Fruit fly (Drosophila melanogaster): Measurements from ENCODE around the gene Pdss2.

Gene Pdss2

DNA sequence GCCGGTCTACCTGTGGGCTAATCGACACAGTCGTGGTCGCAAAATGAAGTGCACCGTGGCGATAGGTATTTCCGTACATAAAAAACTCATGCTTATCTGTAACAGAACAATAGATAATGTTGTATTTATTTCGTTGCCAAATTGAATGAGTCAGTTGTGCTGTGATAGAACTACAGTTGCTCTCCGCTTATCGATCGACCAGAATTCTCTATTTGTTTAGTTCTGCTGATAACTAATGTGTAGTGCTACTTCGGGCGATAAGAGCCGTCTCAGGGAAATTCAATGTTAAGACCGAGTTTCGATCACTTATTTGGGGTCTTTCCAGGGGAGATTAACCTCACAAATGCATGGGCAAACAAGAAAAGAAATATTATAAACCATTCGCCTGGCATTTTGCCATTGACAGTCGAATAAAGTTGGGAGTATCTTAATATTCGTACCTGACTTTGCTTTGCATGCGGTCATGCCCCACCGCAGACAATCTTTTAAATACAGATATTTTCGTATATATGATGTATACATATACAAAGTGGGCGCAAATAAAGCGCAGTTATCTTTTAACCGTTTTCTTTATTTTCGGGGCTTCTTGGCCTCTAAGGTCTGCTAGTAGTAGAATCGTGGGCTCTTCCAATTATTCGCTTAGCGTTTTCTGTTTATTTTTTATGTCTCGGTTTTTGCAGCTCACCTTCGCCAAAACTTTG lies 8.7 kb downstream of the Pdss2 start:
- TF ChIP-seq CG32121 (GFP tag; IDR thresholded peaks at IDR 0.05) = 0 out of 2 replicates have a peak, but pooled peaks have one; percentile 10
- TF ChIP-seq CG8301 (tag; optimal IDR thresholded peaks at IDR 0.05) = no peak

DNA sequence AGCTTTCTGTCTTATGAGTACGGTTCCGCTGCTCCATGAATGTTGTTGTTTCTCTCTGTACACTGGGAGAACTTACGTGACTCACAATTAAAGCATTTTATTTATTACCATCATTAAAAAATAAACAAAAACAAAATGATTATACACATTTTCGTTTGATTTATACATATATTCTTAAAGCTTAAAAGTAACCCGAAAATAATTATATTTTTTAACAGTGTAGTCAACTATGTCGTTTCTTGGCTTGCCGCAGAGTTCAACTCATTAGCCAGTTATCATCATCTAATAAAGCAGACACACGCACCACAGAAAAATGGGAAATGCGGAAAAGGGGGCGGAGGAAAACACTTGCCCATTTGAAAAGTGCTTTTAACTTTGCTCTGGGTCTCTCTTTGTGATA lies 9.7 kb downstream of the Pdss2 start:
- TF ChIP-seq D1 (tag; optimal IDR thresholded peaks at IDR 0.05) (no peak), CG14655 (GFP tag; optimal IDR thresholded peaks at IDR 0.05) (peak; percentile 59), Snoo (tag; optimal IDR thresholded peaks at IDR 0.05) (peak; percentile 17), CG8159 (tag; optimal IDR thresholded peaks at IDR 0.05) (peak; percentile 55), CG17806 (tag; optimal IDR thresholded peaks at IDR 0.05) (peak; percentile 21), Pif1A (GFP tag; optimal IDR thresholded peaks at IDR 0.05) (peak; percentile 54), CG9948 (tag; optimal IDR thresholded peaks at IDR 0.05) (peak; percentile 34), CG8301 (tag; optimal IDR thresholded peaks at IDR 0.05) (peak; percentile 54), gl (tag; optimal IDR thresholded peaks at IDR 0.05) (no peak), CG4496 (GFP tag; IDR thresholded peaks at IDR 0.05) (0 out of 3 replicates have a peak, but pooled peaks have one; percentile 51), CG12605 (GFP tag; IDR thresholded peaks at IDR 0.05) (peak; percentile 25; the same call in 1 of the 2 replicates), CG10348 (GFP tag; IDR thresholded peaks at IDR 0.05) (0 out of 2 replicates have a peak, but pooled peaks have one; percentile 8), rn (GFP tag; IDR thresholded peaks at IDR 0.05) (no peak), Pif1B (GFP tag; optimal IDR thresholded peaks at IDR 0.05) (peak; percentile 5), EcR (GFP tag; optimal IDR thresholded peaks at IDR 0.05) (no peak), CG32121 (GFP tag; IDR thresholded peaks at IDR 0.05) (peak; percentile 74; the same call in 1 of the 2 replicates), CG15710 (tag; optimal IDR thresholded peaks at IDR 0.05) (peak; percentile 28)

DNA sequence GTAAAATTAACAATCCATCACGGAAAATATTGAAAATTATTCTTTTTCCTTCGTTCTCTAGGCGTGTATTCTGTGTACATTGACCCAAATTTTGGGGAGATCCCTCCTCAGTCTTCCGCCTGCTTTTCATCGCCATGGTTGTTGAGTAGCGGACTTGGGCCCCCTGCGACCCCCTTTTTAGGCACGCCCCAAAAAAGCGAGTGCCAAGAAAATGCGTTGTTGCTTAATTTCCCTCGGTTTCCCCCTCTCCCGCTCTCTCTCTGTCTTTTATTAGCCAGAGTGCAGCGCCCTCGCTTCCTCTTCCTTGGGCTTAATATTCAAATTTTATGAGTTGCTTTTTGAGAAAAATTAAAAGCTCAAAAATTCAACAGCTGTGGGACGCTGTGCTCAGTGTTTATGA lies 13.1 kb downstream of the Pdss2 start:
- no peak for TF ChIP-seq CG13204 (GFP tag; optimal IDR thresholded peaks at IDR 0.05)
- TF ChIP-seq CG32121 (GFP tag; IDR thresholded peaks at IDR 0.05) = peak; percentile 63; the same call in 1 of the 2 replicates

dm6 chr3L:21041952-21042933 lies 14.5 kb downstream of the Pdss2 start:
- TF ChIP-seq CG8159 (tag; optimal IDR thresholded peaks at IDR 0.05) (peak; percentile 64), Ets98B (GFP tag; IDR thresholded peaks at IDR 0.05) (peak; percentile 50), CG8301 (tag; optimal IDR thresholded peaks at IDR 0.05) (peak; percentile 46), CG10348 (GFP tag; IDR thresholded peaks at IDR 0.05) (peak; percentile 27; the same call in 1 of the 2 replicates), CG4496 (GFP tag; IDR thresholded peaks at IDR 0.05) (peak; percentile 73), Snoo (tag; optimal IDR thresholded peaks at IDR 0.05) (peak; percentile 18), gl (tag; optimal IDR thresholded peaks at IDR 0.05) (peak; percentile 22), CG15710 (tag; optimal IDR thresholded peaks at IDR 0.05) (peak; percentile 70), CG34367 (tag; optimal IDR thresholded peaks at IDR 0.05) (peak; percentile 19), CG14655 (GFP tag; optimal IDR thresholded peaks at IDR 0.05) (peak; percentile 39), EcR (GFP tag; optimal IDR thresholded peaks at IDR 0.05) (no peak), CG9948 (tag; optimal IDR thresholded peaks at IDR 0.05) (peak; percentile 55), CG32121 (GFP tag; IDR thresholded peaks at IDR 0.05) (peak; percentile 69), CG17806 (tag; optimal IDR thresholded peaks at IDR 0.05) (peak; percentile 67), D1 (tag; optimal IDR thresholded peaks at IDR 0.05) (no peak), CG13204 (GFP tag; optimal IDR thresholded peaks at IDR 0.05) (no peak), fd96Ca (GFP tag; IDR thresholded peaks at IDR 0.05) (peak; percentile 45; the same call in 2 of the 3 replicates), rn (GFP tag; IDR thresholded peaks at IDR 0.05) (0 out of 2 replicates have a peak, but pooled peaks have one; percentile 5), Pif1A (GFP tag; optimal IDR thresholded peaks at IDR 0.05) (peak; percentile 46), CG12605 (GFP tag; IDR thresholded peaks at IDR 0.05) (peak; percentile 26; the same call in 1 of the 2 replicates), Pif1B (GFP tag; optimal IDR thresholded peaks at IDR 0.05) (no peak)

- TF ChIP-seq rn (GFP tag; IDR thresholded peaks at IDR 0.05) = no peak
- TF ChIP-seq CG34367 (tag; optimal IDR thresholded peaks at IDR 0.05) = no peak
Observed at dm6 chr3L:21043435-21043834, 15.7 kb downstream of the Pdss2 start.

DNA sequence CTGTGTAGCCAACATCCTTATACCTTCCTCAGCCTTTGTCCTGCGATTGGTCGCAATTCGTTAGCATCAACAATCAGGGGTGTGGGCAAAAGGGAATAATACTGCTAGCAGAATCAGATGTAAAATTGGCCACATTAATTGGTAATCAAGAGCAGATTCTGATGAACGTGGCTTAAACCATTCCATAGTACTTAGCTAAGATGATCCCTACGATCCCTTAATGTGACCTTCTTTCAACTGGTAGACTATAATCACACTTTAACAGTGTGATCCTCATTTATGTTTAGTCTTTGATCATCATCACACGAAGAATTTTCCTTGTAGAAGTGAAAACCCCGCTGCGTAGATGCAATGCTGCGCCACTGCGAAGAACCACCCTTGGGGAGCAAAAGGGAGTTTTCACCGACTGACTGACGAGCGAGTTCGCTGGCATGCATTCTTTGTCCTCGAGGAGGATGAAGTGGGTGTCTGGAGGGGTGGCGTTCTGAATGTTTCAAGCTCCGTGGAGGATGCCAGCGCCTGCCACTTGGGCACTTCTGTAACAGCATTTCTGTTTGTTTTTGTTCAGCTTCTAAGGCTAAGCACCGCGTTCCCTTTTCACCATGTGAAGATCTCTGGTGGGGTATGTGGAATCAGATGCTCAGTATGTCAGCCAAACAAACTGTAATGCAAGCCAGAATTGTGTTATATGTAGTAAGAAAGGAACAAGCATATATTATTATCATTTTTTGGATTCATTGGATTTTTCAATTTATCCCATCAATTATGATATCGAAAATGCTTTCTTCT lies 16.4 kb downstream of the Pdss2 start:
- TF ChIP-seq Ets98B (GFP tag; IDR thresholded peaks at IDR 0.05) (no peak), CG8159 (tag; optimal IDR thresholded peaks at IDR 0.05) (peak; percentile 71), CG14655 (GFP tag; optimal IDR thresholded peaks at IDR 0.05) (peak; percentile 58), CG8301 (tag; optimal IDR thresholded peaks at IDR 0.05) (peak; percentile 32), CG34367 (tag; optimal IDR thresholded peaks at IDR 0.05) (peak; percentile 45), CG4496 (GFP tag; IDR thresholded peaks at IDR 0.05) (peak; percentile 47; the same call in 1 of the 3 replicates), CG15710 (tag; optimal IDR thresholded peaks at IDR 0.05) (peak; percentile 65), rn (GFP tag; IDR thresholded peaks at IDR 0.05) (no peak), CG17806 (tag; optimal IDR thresholded peaks at IDR 0.05) (peak; percentile 46), Pif1A (GFP tag; optimal IDR thresholded peaks at IDR 0.05) (peak; percentile 29), Snoo (tag; optimal IDR thresholded peaks at IDR 0.05) (no peak), fd96Ca (GFP tag; IDR thresholded peaks at IDR 0.05) (0 out of 3 replicates have a peak, but pooled peaks have one; percentile 25), Pif1B (GFP tag; optimal IDR thresholded peaks at IDR 0.05) (no peak), CG9948 (tag; optimal IDR thresholded peaks at IDR 0.05) (peak; percentile 59)

All from whole organism, pupa.